Fruit fly (Drosophila melanogaster): ENCODE data around the gene Burs.

Burs gene

dm6 chr3R:21753099-21753498 lies 16.2 kb upstream of the Burs start:
- no peak for TF ChIP-seq Dfd (GFP tag; optimal IDR thresholded peaks at IDR 0.05)
- no peak for TF ChIP-seq Jra (GFP tag; optimal IDR thresholded peaks at IDR 0.05)
- no peak for TF ChIP-seq Myc (optimal IDR thresholded peaks at IDR 0.05)
- no peak for TF ChIP-seq CG32264 (GFP tag; optimal IDR thresholded peaks at IDR 0.05)
- TF ChIP-seq sv (GFP tag; optimal IDR thresholded peaks at IDR 0.05), result no peak
- no peak for TF ChIP-seq OdsH (GFP tag; optimal IDR thresholded peaks at IDR 0.05)
- no peak for TF ChIP-seq CrebA (GFP tag; optimal IDR thresholded peaks at IDR 0.05; ENCODE audit: borderline replicate concordance)
- TF ChIP-seq pan (optimal IDR thresholded peaks at IDR 0.05), result no peak
- TF ChIP-seq dmrt93B (GFP tag; optimal IDR thresholded peaks at IDR 0.05), result no peak
- no peak for TF ChIP-seq lola (GFP tag; optimal IDR thresholded peaks at IDR 0.05)
- TF ChIP-seq dsf (GFP tag; optimal IDR thresholded peaks at IDR 0.05; ENCODE audit: borderline replicate concordance), result no peak
- no peak for TF ChIP-seq brk (GFP tag; optimal IDR thresholded peaks at IDR 0.05)
- TF ChIP-seq Mio (GFP tag; optimal IDR thresholded peaks at IDR 0.05), result no peak

dm6 chr3R:21753974-21754373 lies 15.3 kb upstream of the Burs start, which contains the start of gene CG31198:
Gene CG31198, plus strand, starts transcription at chr3R:21754324.
- TF ChIP-seq Hnf4 (GFP tag; optimal IDR thresholded peaks at IDR 0.05) (no peak), CrebA (GFP tag; optimal IDR thresholded peaks at IDR 0.05; ENCODE audit: borderline replicate concordance) (peak; percentile 19), h (GFP tag; optimal IDR thresholded peaks at IDR 0.05) (no peak), CG32264 (GFP tag; optimal IDR thresholded peaks at IDR 0.05) (no peak), HLH106 (tag; optimal IDR thresholded peaks at IDR 0.05) (no peak), sv (GFP tag; optimal IDR thresholded peaks at IDR 0.05) (no peak), OdsH (GFP tag; optimal IDR thresholded peaks at IDR 0.05) (no peak), br (GFP tag; optimal IDR thresholded peaks at IDR 0.05) (peak; percentile 48), dsf (GFP tag; optimal IDR thresholded peaks at IDR 0.05; ENCODE audit: borderline replicate concordance) (no peak), pan (optimal IDR thresholded peaks at IDR 0.05) (no peak), Rel (GFP tag; optimal IDR thresholded peaks at IDR 0.05) (no peak), Rel (tag; optimal IDR thresholded peaks at IDR 0.05) (peak; percentile 33)

dm6 chr3R:21757550-21757949 lies 11.8 kb upstream of the Burs start:
- TF ChIP-seq N (GFP tag; optimal IDR thresholded peaks at IDR 0.05), result no peak
- TF ChIP-seq CrebA (GFP tag; optimal IDR thresholded peaks at IDR 0.05; ENCODE audit: borderline replicate concordance), result no peak
- TF ChIP-seq rgr (GFP tag; optimal IDR thresholded peaks at IDR 0.05), result no peak
- no peak for TF ChIP-seq br (GFP tag; optimal IDR thresholded peaks at IDR 0.05)
- TF ChIP-seq Hr78 (GFP tag; optimal IDR thresholded peaks at IDR 0.05), result no peak
- no peak for TF ChIP-seq Rel (GFP tag; optimal IDR thresholded peaks at IDR 0.05)
- TF ChIP-seq Rel (tag; optimal IDR thresholded peaks at IDR 0.05), result no peak
- no peak for TF ChIP-seq sv (GFP tag; optimal IDR thresholded peaks at IDR 0.05)
- no peak for TF ChIP-seq psq (GFP tag; optimal IDR thresholded peaks at IDR 0.05)
- no peak for TF ChIP-seq sage (GFP tag; optimal IDR thresholded peaks at IDR 0.05)
- TF ChIP-seq jim (GFP tag; optimal IDR thresholded peaks at IDR 0.05), result no peak

dm6 chr3R:21758145-21758856 lies 11.0 kb upstream of the Burs start, which contains the start of gene CG42335:
Gene CG42335, plus strand, starts transcription at chr3R:21758764.
- TF ChIP-seq Abd-B (GFP tag; optimal IDR thresholded peaks at IDR 0.05), result no peak
- TF ChIP-seq Mio (GFP tag; optimal IDR thresholded peaks at IDR 0.05), result no peak
- no peak for TF ChIP-seq HLH106 (tag; optimal IDR thresholded peaks at IDR 0.05)
- TF ChIP-seq h (GFP tag; optimal IDR thresholded peaks at IDR 0.05), result peak; percentile 43
- TF ChIP-seq jim (GFP tag; optimal IDR thresholded peaks at IDR 0.05), result no peak
- no peak for TF ChIP-seq dl (GFP tag; optimal IDR thresholded peaks at IDR 0.05; ENCODE audit: insufficient read depth in 1 of 2, partially characterized antibody in 2 of 2)
- no peak for TF ChIP-seq Rel (GFP tag; optimal IDR thresholded peaks at IDR 0.05)
- TF ChIP-seq Rel (tag; optimal IDR thresholded peaks at IDR 0.05), result peak; percentile 64

- TF ChIP-seq sage (GFP tag; optimal IDR thresholded peaks at IDR 0.05), result no peak
- TF ChIP-seq Myc (optimal IDR thresholded peaks at IDR 0.05), result no peak
- TF ChIP-seq woc (GFP tag; optimal IDR thresholded peaks at IDR 0.05), result no peak
- TF ChIP-seq Dfd (GFP tag; optimal IDR thresholded peaks at IDR 0.05), result no peak
- no peak for TF ChIP-seq N (GFP tag; optimal IDR thresholded peaks at IDR 0.05)
- no peak for TF ChIP-seq fru (GFP tag; optimal IDR thresholded peaks at IDR 0.05)
- no peak for TF ChIP-seq Hr83 (GFP tag; optimal IDR thresholded peaks at IDR 0.05; ENCODE audit: poor library complexity, severe bottlenecking)
- TF ChIP-seq Vsx2 (GFP tag; optimal IDR thresholded peaks at IDR 0.05; ENCODE audit: partially characterized antibody), result no peak
- TF ChIP-seq br (GFP tag; optimal IDR thresholded peaks at IDR 0.05), result no peak
- no peak for TF ChIP-seq pan (optimal IDR thresholded peaks at IDR 0.05)
- TF ChIP-seq dl (GFP tag; optimal IDR thresholded peaks at IDR 0.05; ENCODE audit: insufficient read depth in 1 of 2, partially characterized antibody in 2 of 2), result no peak
- TF ChIP-seq Rel (GFP tag; optimal IDR thresholded peaks at IDR 0.05), result no peak
- no peak for TF ChIP-seq Rel (tag; optimal IDR thresholded peaks at IDR 0.05)
Measured at dm6 chr3R:21775766-21776165, 6.4 kb downstream of the Burs start, which contains the start of the genes GABA-B-R2 and CG6800. Gene GABA-B-R2, minus strand, starts transcription at chr3R:21775840. Gene CG6800, plus strand, starts transcription at chr3R:21776138.
